Worm (Caenorhabditis elegans) whole organism, L4 larva: ENCODE data around the gene prmt-9.

Experiments
- T26A8.4 ChIP-seq: fragments of 200-800 bp; sonication (Bioruptor generic); IDR thresholded peaks from 2 replicates; pipeline ENCODE4 v1.3.6; 2022; ENCODE audit warnings: missing genetic modification characterization, missing compliant biosample characterization
- ZK546.5 ChIP-seq, 2 experiments: sonication (generic microtip); optimal IDR thresholded peaks; 2 replicates each; lab custom pipeline; 2017; ENCODE audit warnings: missing biosample characterization in 2 of 2, missing genetic modification characterization in 2 of 2
- fkh-10 ChIP-seq: fragments of 150-350 bp; optimal IDR thresholded peaks from 2 replicates; lab custom pipeline; 2014; ENCODE audit warnings: missing biosample characterization, missing genetic modification reagents, missing genetic modification characterization
- nhr-11 ChIP-seq: fragments of 150-350 bp; optimal IDR thresholded peaks from 2 replicates; lab custom pipeline; 2014; ENCODE audit warnings: missing biosample characterization, missing genetic modification characterization
- nhr-111 ChIP-seq: fragments of 200-800 bp; sonication (Bioruptor generic); optimal IDR thresholded peaks from 2 replicates; lab custom pipeline; 2018; ENCODE audit warnings: mild to moderate bottlenecking, missing genetic modification characterization, missing compliant biosample characterization

DNA sequence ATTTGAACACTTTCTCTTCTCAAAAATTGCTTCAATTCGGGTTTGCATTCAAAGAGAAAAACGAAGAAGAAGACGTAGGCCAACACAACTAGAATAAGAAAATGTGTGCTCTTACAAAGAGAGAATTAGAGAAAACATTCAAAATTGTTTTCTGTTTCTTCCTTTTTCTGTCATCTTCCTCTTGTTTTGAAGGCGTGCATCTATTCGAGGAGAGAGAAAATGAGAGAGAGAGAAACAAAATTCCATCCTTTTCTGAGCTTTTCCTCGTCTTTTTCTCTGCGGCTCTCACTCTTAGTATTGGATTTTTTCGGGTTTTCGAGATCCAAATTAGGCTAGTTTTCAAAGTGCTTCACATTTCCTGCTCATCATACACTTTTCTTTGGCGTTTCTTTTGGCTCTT is 32.6 kb downstream of the prmt-9 start:
- TF ChIP-seq nhr-111 (GFP tag; lab: Kevin White, UChicago) (no peak), ZK546.5 (tag; optimal IDR thresholded peaks at IDR 0.05; lab: Kevin White, UChicago) (no peak), T26A8.4 (GFP tag; lab: Robert Waterston, UW) (no peak), nhr-11 (tag; lab: Kevin White, UChicago) (no peak), fkh-10 (GFP tag; lab: Kevin White, UChicago) (peak; percentile 97)
